Worm (Caenorhabditis elegans): ENCODE measurements around the gene daf-5.

The daf-5 gene

DNA sequence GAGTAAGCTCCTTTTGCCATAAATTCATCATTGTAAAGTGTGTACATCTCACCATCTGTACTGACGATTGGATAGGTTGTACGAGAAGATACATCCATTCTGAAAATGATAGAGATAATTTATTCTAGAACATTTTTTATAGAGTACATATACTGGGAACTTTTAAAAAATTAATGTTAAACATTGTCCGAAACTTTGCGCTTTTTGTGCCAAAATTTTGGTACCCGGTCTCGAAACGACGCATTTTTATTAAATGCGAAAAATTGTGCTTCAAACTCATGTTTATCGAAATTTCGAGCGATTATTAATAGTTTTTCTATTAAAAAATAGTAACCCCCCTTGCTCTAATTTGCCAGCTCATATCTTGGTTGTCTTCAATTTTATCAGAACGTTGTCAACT is 60.4 kb downstream of the daf-5 start, which contains the start of gene Y39G8B.5:
Gene Y39G8B.5, minus strand, starts transcription at position 101 of the 400 bp plus-strand sequence.
- TF ChIP-seq flt-1 (GFP tag; IDR thresholded peaks at IDR 0.05) = no peak
- no peak for TF ChIP-seq sea-1 (GFP tag; conservative IDR thresholded peaks at IDR 0.05)
- TF ChIP-seq tbx-11 (GFP tag; IDR thresholded peaks at IDR 0.05) = no peak
- TF ChIP-seq scrt-1 (GFP tag; IDR thresholded peaks at IDR 0.05) = no peak
- no peak for TF ChIP-seq ceh-13 (GFP tag; optimal IDR thresholded peaks at IDR 0.05)
- TF ChIP-seq hmg-4 (GFP tag; optimal IDR thresholded peaks at IDR 0.05) = no peak
- TF ChIP-seq hnd-1 (tag; optimal IDR thresholded peaks at IDR 0.05) = no peak
- TF ChIP-seq hmbx-1 (tag; optimal IDR thresholded peaks at IDR 0.05) = no peak
- no peak for TF ChIP-seq F13C5.2 (tag; optimal IDR thresholded peaks at IDR 0.05)

- TF ChIP-seq hmbx-1 (tag; optimal IDR thresholded peaks at IDR 0.05) = peak; percentile 54
These were observed 66.0 kb downstream of the daf-5 start for ce11 chrII:13986061-13986460.

DNA sequence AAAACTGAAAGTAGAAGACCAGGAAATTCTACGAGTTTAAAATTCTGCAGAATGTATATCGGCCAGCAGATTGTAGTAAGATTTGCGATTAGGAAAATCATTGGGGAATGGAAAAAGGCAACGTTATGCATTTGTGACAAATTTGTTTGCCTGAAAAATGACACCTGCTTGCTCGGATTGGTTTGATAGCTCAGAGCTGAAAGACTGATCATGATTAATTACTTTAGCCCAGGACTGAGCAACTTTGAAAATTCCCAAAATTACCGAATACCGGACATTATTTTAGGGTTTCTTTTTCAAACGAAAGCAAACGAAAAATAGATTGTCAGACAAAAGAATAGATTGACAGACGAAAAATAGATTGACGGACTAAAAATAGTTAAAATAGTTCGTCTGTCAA is 67.6 kb downstream of the daf-5 start, which contains the start of gene sre-47:
Gene sre-47, minus strand, starts transcription at position 101 of the 400 bp plus-strand sequence.
- TF ChIP-seq tra-4 (tag; optimal IDR thresholded peaks at IDR 0.05) (no peak), B0310.2 (tag; optimal IDR thresholded peaks at IDR 0.05) (no peak), ets-7 (tag; optimal IDR thresholded peaks at IDR 0.05) (no peak), hnd-1 (tag; optimal IDR thresholded peaks at IDR 0.05) (no peak), tbx-11 (GFP tag; IDR thresholded peaks at IDR 0.05) (no peak), hmbx-1 (tag; optimal IDR thresholded peaks at IDR 0.05) (no peak), hmg-4 (GFP tag; optimal IDR thresholded peaks at IDR 0.05) (no peak), tbx-37 (GFP tag; conservative IDR thresholded peaks at IDR 0.05) (no peak), ceh-36 (tag; optimal IDR thresholded peaks at IDR 0.05) (no peak)

All from whole organism, early embryonic.